Worm (Caenorhabditis elegans): Measurements from ENCODE around the gene C33F10.11.

- no peak for TF ChIP-seq madf-8 (GFP tag; conservative IDR thresholded peaks at IDR 0.05)
- TF ChIP-seq ceh-27 (GFP tag; optimal IDR thresholded peaks at IDR 0.05) = no peak
- no peak for TF ChIP-seq hmg-1.2 (GFP tag; IDR thresholded peaks at IDR 0.05)
- TF ChIP-seq sea-2 (GFP tag; IDR thresholded peaks at IDR 0.05) = no peak
- no peak for TF ChIP-seq akir-1 (GFP tag; optimal IDR thresholded peaks at IDR 0.05)
These were observed 3.0 kb upstream of the C33F10.11 start, which contains the start of gene C33F10.12 for ce11 chrII:4837659-4838058.
